Fruit fly (Drosophila melanogaster): ENCODE results near the gene COX4.

The COX4 gene

DNA sequence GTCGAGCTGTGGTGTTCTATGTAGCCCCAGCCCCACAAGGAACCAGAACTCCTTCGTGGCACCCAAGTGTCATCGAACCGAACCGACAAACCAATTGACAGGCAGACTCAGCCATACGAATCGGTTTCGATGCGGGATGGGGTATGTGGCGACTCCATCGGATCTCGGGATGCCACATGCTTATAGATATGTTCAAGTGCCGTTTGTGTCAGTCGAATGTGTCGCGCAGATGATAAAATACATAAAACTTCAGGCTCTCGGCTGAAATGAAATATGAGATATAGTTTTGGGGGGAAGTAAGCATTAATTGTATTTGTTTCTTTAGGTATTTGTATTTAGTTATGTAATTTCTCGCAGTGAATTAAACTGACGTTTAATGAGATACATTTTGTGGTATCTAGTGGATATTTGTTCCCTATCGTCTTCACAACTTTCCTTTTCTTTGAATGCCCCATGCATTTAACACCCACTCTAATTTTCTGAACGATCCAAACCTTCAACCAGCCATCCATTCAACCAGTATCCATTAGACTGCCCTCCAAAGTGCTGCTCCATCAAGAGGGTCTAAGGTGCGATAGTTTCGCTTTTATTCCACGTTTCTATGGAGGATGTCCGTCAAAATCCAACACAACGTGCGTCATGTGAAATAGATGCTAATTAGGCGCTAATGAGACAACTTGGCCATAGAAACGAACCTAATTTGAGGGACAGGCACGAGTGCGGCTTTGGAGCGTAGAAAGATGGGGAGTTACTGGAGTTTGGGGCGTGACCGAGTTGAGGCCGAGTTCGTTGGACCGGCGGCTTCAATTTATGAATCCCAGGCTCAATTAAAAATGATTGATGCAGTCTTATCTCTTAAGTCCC, 14.0 kb upstream of the COX4 start:
- TF ChIP-seq CG8478 (optimal IDR thresholded peaks at IDR 0.05): no peak
- TF ChIP-seq CTCF (optimal IDR thresholded peaks at IDR 0.05): no peak

DNA sequence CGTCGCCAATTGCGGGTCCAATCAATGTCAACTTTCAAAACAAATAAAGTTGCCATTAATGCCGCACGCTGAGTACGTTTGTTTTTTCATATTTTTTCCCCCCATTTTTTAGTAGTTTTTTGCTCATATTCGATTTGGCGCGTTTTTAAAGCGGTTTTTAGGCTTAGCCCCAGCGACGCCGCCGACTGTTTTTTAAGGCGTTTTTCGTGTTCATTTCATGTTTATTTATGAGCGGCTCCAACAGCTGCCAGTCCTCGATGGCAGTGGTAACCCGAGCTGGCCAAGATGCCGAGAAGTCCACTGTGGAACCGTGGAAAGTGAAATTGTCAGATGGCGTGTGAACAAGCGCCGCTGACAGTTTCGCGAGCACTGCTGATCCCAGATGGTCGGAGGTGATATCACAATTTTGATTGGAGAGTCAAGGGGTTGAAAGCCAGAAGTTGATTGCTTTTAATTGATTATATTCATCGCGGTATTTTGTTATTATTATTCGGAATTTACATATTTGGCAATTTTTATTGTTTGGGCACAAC, 10.5 kb upstream of the COX4 start:
- TF ChIP-seq CG8478 (optimal IDR thresholded peaks at IDR 0.05): no peak
- no peak for TF ChIP-seq CTCF (optimal IDR thresholded peaks at IDR 0.05)

- no peak for TF ChIP-seq CG8478 (optimal IDR thresholded peaks at IDR 0.05)
- TF ChIP-seq CTCF (optimal IDR thresholded peaks at IDR 0.05): no peak
Observed at dm6 chr2L:19949600-19949999, 8.9 kb upstream of the COX4 start.

- TF ChIP-seq CTCF (optimal IDR thresholded peaks at IDR 0.05): no peak
- TF ChIP-seq CG8478 (optimal IDR thresholded peaks at IDR 0.05): no peak
Observed at dm6 chr2L:19951543-19952163, 6.9 kb upstream of the COX4 start.

dm6 chr2L:19952221-19952620, 6.3 kb upstream of the COX4 start:
- TF ChIP-seq CG8478 (optimal IDR thresholded peaks at IDR 0.05) (no peak), CTCF (optimal IDR thresholded peaks at IDR 0.05) (no peak)

dm6 chr2L:19960930-19961329, 2.4 kb downstream of the COX4 start, which contains the start of gene CG34051:
Gene CG34051, minus strand, starts transcription at chr2L:19961030.
- TF ChIP-seq CG8478 (optimal IDR thresholded peaks at IDR 0.05) (no peak), CTCF (optimal IDR thresholded peaks at IDR 0.05) (no peak)

DNA sequence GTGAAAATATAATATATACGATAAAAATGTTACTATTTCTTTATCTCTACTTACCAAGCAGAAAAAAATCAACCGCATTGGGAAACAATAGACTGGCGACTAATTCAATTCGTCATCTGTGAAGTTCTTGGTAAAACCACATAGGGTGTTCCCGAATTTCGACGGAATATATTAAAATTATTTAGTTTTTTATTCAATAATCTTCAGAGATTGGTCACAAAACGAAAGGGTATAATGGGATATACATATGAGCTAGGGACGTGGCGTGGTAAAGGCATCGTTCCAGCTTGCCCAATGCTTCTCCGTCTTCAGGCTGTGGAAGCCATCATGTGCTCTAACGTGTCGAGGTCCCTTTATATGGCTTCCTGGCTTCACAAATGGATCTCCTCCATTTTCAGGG, 3.1 kb downstream of the COX4 start, which contains the start of gene CG42866:
Gene CG42866, minus strand, starts transcription at position 101 of the 400 bp plus-strand sequence.
- no peak for TF ChIP-seq CTCF (optimal IDR thresholded peaks at IDR 0.05)
- no peak for TF ChIP-seq CG8478 (optimal IDR thresholded peaks at IDR 0.05)

DNA sequence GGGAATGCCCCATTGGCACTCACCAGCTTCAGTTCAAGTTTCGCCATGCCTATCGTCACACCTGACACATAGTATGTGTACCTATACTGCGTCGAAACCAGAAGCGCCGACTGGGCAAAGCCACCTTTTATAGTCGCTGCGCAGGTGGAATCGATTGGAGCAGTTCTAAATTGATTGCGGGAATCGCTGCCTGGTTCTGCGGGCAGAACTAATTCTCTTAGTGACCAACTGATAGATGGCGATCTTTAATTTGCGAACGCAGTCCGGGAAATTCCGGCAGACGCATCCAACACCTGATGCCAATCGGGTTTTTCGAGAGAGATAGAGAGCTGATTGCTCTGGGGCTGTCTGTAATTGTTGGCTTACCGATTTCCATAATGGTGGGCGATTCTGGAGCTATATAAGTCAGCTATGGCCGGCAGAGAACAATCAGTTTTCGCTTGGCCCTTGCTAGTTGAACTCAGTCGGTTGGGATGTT, 3.8 kb downstream of the COX4 start, which contains the start of the genes CG13965 and CG16772:
Gene CG13965, minus strand, starts transcription at position 101 of the 478 bp plus-strand sequence.
Gene CG16772, plus strand, starts transcription at position 428 of the 478 bp plus-strand sequence.
- no peak for TF ChIP-seq CG8478 (optimal IDR thresholded peaks at IDR 0.05)

- TF ChIP-seq CTCF (optimal IDR thresholded peaks at IDR 0.05): no peak
Observed at dm6 chr2L:19963836-19964235, 5.3 kb downstream of the COX4 start, which contains the start of gene CG10680. Gene CG10680, plus strand, starts transcription at chr2L:19964136.

- no peak for TF ChIP-seq CG8478 (optimal IDR thresholded peaks at IDR 0.05)
- no peak for TF ChIP-seq CTCF (optimal IDR thresholded peaks at IDR 0.05)
Observed at dm6 chr2L:19966410-19966809, 7.9 kb downstream of the COX4 start, which contains the start of gene OS9. Gene OS9, minus strand, starts transcription at chr2L:19966510.

dm6 chr2L:19967390-19967789, 8.9 kb downstream of the COX4 start, which contains the start of gene Hf:
Gene Hf, minus strand, starts transcription at chr2L:19967685.
- TF ChIP-seq CTCF (optimal IDR thresholded peaks at IDR 0.05) (no peak), CG8478 (optimal IDR thresholded peaks at IDR 0.05) (no peak)

DNA sequence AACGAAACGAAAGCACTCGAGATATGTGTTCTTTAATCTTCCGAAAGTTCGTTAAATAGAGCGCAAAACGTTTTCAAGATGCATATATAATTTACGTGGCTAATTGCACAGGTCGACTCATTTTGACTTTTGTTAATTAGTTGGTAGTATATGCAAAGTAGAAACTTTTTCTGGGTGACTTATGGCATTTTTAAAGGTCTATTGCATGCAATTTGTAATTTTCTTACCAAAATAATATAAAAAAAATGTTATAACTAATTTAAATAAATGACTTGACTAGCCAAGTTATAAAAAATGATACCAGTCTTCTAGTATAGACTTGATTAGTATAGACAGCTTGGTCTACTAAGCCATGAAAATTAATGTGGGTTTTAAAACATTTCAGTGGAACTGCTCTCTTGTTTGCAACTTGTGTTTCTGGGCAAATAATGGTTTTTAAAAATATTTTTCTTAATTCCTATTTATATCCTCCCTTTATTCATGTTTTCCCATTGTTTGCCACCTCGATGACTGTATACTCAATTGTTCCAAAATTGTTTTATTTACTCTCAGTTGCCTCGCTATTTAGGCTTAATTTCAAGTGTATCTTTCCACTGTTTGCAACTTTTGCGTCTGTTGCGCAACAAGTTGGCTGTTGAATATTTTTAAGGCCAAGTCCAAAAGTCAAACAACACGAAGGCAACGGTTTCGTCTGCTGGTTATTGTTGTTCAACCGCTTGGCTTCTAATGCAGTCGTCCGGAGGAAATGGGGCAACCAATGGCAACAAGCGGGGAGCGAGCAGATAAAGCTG, 29.6 kb downstream of the COX4 start:
- TF ChIP-seq CG8478 (optimal IDR thresholded peaks at IDR 0.05): no peak
- no peak for TF ChIP-seq CTCF (optimal IDR thresholded peaks at IDR 0.05)

dm6 chr2L:19989658-19990362, 31.3 kb downstream of the COX4 start:
- TF ChIP-seq CTCF (optimal IDR thresholded peaks at IDR 0.05) (peak; percentile 64 to 66), CG8478 (optimal IDR thresholded peaks at IDR 0.05) (no peak)

- TF ChIP-seq CG8478 (optimal IDR thresholded peaks at IDR 0.05) (no peak), CTCF (optimal IDR thresholded peaks at IDR 0.05) (no peak)
Observed at dm6 chr2L:19992427-19992998, 34.0 kb downstream of the COX4 start.

All from S2 (cell line).